Worm (Caenorhabditis elegans) whole organism, L3 larva: ENCODE results near the gene srt-31.

Source experiments
- R02D3.7 ChIP-seq: fragments of 150-350 bp; optimal IDR thresholded peaks from 2 replicates; lab custom pipeline; 2014; ENCODE audit warnings: missing biosample characterization, missing genetic modification characterization
- ZK546.5 ChIP-seq: sonication (generic microtip); optimal IDR thresholded peaks from 2 replicates; lab custom pipeline; 2017; ENCODE audit warnings: missing biosample characterization, missing genetic modification characterization
- aly-2 ChIP-seq: fragments of 150-350 bp; optimal IDR thresholded peaks from 2 replicates; lab custom pipeline; 2014; ENCODE audit warnings: missing biosample characterization, missing genetic modification characterization
- ceh-16 ChIP-seq: sonication (generic microtip); optimal IDR thresholded peaks from 2 replicates; lab custom pipeline; 2017; ENCODE audit warnings: missing biosample characterization, missing genetic modification characterization
- ceh-28 ChIP-seq: fragments of 150-350 bp; optimal IDR thresholded peaks from 2 replicates; lab custom pipeline; 2014; ENCODE audit warnings: missing biosample characterization, missing genetic modification reagents, missing genetic modification characterization
- egl-27 ChIP-seq: sonication (generic microtip); optimal IDR thresholded peaks from 4 replicates; lab custom pipeline; 2017; ENCODE audit warnings: missing biosample characterization, missing genetic modification reagents, missing genetic modification characterization
- egl-5 ChIP-seq: fragments of 150-350 bp; optimal IDR thresholded peaks from 2 replicates; lab custom pipeline; 2017; ENCODE audit warnings: missing biosample characterization, missing genetic modification reagents, missing genetic modification characterization, inconsistent platforms
- elt-1 ChIP-seq: fragments of 150-350 bp; optimal IDR thresholded peaks from 2 replicates; lab custom pipeline; 2014; ENCODE audit warnings: missing biosample characterization, missing genetic modification characterization
- elt-2 ChIP-seq: sonication (generic microtip); optimal IDR thresholded peaks from 2 replicates; lab custom pipeline; 2016; ENCODE audit warnings: missing genetic modification reagents, mild to moderate bottlenecking, missing genetic modification characterization, missing compliant biosample characterization
- fkh-10 ChIP-seq: sonication (generic microtip); optimal IDR thresholded peaks from 2 replicates; lab custom pipeline; 2017; ENCODE audit warnings: missing biosample characterization, missing genetic modification reagents, missing genetic modification characterization
- fkh-2 ChIP-seq: fragments of 150-350 bp; optimal IDR thresholded peaks from 2 replicates; lab custom pipeline; 2014; ENCODE audit warnings: missing biosample characterization, missing genetic modification reagents, missing genetic modification characterization
- fos-1 ChIP-seq: fragments of 150-350 bp; optimal IDR thresholded peaks from 2 replicates; lab custom pipeline; 2014; ENCODE audit warnings: missing biosample characterization, missing genetic modification characterization
- hmg-11 ChIP-seq: sonication (generic microtip); optimal IDR thresholded peaks from 2 replicates; lab custom pipeline; 2016; ENCODE audit warnings: missing genetic modification characterization, missing compliant biosample characterization
- jun-1 ChIP-seq: fragments of 150-350 bp; optimal IDR thresholded peaks from 2 replicates; lab custom pipeline; 2014; ENCODE audit warnings: missing biosample characterization, missing genetic modification reagents, missing genetic modification characterization
- lin-15B ChIP-seq: fragments of 150-350 bp; optimal IDR thresholded peaks from 2 replicates; lab custom pipeline; 2014; ENCODE audit warnings: missing biosample characterization, missing genetic modification characterization
- lin-39 ChIP-seq: fragments of 150-350 bp; optimal IDR thresholded peaks from 2 replicates; lab custom pipeline; 2018; ENCODE audit warnings: missing biosample characterization, missing genetic modification reagents, missing genetic modification characterization
- lsy-12 ChIP-seq: sonication (generic microtip); optimal IDR thresholded peaks from 2 replicates; lab custom pipeline; 2016; ENCODE audit warnings: mild to moderate bottlenecking, missing genetic modification characterization, missing compliant biosample characterization
- mdl-1 ChIP-seq: fragments of 150-350 bp; optimal IDR thresholded peaks from 2 replicates; lab custom pipeline; 2014; ENCODE audit warnings: missing biosample characterization, missing genetic modification characterization
- mml-1 ChIP-seq: fragments of 150-350 bp; sonication (generic microtip); optimal IDR thresholded peaks from 3 replicates; lab custom pipeline; 2014; ENCODE audit warnings: missing biosample characterization, missing genetic modification characterization
- nhr-11 ChIP-seq: fragments of 150-350 bp; optimal IDR thresholded peaks from 2 replicates; lab custom pipeline; 2014; ENCODE audit warnings: missing biosample characterization, missing genetic modification characterization
- nhr-12 ChIP-seq: fragments of 150-350 bp; optimal IDR thresholded peaks from 2 replicates; lab custom pipeline; 2014; ENCODE audit warnings: missing biosample characterization, missing genetic modification characterization
- nhr-23 ChIP-seq: fragments of 150-350 bp; optimal IDR thresholded peaks from 2 replicates; lab custom pipeline; 2014; ENCODE audit warnings: missing biosample characterization, missing genetic modification reagents, missing genetic modification characterization
- nhr-25 ChIP-seq: sonication (generic microtip); optimal IDR thresholded peaks from 2 replicates; lab custom pipeline; 2017; ENCODE audit warnings: missing biosample characterization, missing genetic modification characterization
- nhr-28 ChIP-seq: fragments of 150-350 bp; optimal IDR thresholded peaks from 2 replicates; lab custom pipeline; 2014; ENCODE audit warnings: missing biosample characterization, missing genetic modification characterization
- nhr-67 ChIP-seq: fragments of 150-350 bp; optimal IDR thresholded peaks from 2 replicates; lab custom pipeline; 2014; ENCODE audit warnings: missing biosample characterization, missing genetic modification characterization
- nhr-76 ChIP-seq: fragments of 150-350 bp; sonication (generic microtip); optimal IDR thresholded peaks from 5 replicates; lab custom pipeline; 2014; ENCODE audit warnings: missing biosample characterization, missing genetic modification characterization
- nhr-77 ChIP-seq: fragments of 150-350 bp; optimal IDR thresholded peaks from 2 replicates; lab custom pipeline; 2014; ENCODE audit warnings: missing biosample characterization, missing genetic modification characterization
- pha-4 ChIP-seq: fragments of 150-350 bp; optimal IDR thresholded peaks from 2 replicates; lab custom pipeline; 2014; ENCODE audit warnings: missing biosample characterization, missing genetic modification reagents, missing genetic modification characterization
- pqm-1 ChIP-seq: fragments of 150-350 bp; optimal IDR thresholded peaks from 2 replicates; lab custom pipeline; 2017; ENCODE audit warnings: missing biosample characterization, missing genetic modification characterization, inconsistent platforms
- sea-2 ChIP-seq: fragments of 150-350 bp; sonication (generic microtip); optimal IDR thresholded peaks from 4 replicates; lab custom pipeline; 2014; ENCODE audit warnings: missing biosample characterization, missing genetic modification reagents, missing genetic modification characterization
- skn-1 ChIP-seq: fragments of 150-350 bp; optimal IDR thresholded peaks from 2 replicates; lab custom pipeline; 2014; ENCODE audit warnings: missing biosample characterization, missing genetic modification characterization
- snpc-4 ChIP-seq: fragments of 150-350 bp; optimal IDR thresholded peaks from 2 replicates; lab custom pipeline; 2014; ENCODE audit warnings: missing biosample characterization, missing genetic modification characterization
- zag-1 ChIP-seq: fragments of 150-350 bp; optimal IDR thresholded peaks from 2 replicates; lab custom pipeline; 2014; ENCODE audit warnings: missing biosample characterization, missing genetic modification characterization
- ztf-11 ChIP-seq: fragments of 150-350 bp; optimal IDR thresholded peaks from 2 replicates; lab custom pipeline; 2014; ENCODE audit warnings: missing biosample characterization, missing genetic modification characterization
- ztf-4 ChIP-seq: fragments of 150-350 bp; optimal IDR thresholded peaks from 2 replicates; lab custom pipeline; 2014; ENCODE audit warnings: missing biosample characterization, missing genetic modification characterization

Gene srt-31

ce11 chrV:459464-459863 is 13.2 kb upstream of the srt-31 start, which contains the start of gene nhr-203:
Gene nhr-203, plus strand, starts transcription at chrV:459795.
- no peak for TF ChIP-seq nhr-12 (tag; lab: Kevin White, UChicago)
- no peak for TF ChIP-seq nhr-23 (tag; lab: Kevin White, UChicago)
- no peak for TF ChIP-seq nhr-11 (tag; lab: Kevin White, UChicago)
- TF ChIP-seq ztf-4 (tag; lab: Kevin White, UChicago): no peak
- TF ChIP-seq nhr-77 (tag; lab: Kevin White, UChicago): no peak
- TF ChIP-seq elt-1 (tag; lab: Kevin White, UChicago): no peak
- no peak for TF ChIP-seq jun-1 (tag; lab: Kevin White, UChicago)
- no peak for TF ChIP-seq aly-2 (tag; lab: Kevin White, UChicago)
- no peak for TF ChIP-seq sea-2 (GFP tag; lab: Kevin White, UChicago)
- TF ChIP-seq ceh-28 (tag; lab: Kevin White, UChicago): no peak
- no peak for TF ChIP-seq nhr-28
- no peak for TF ChIP-seq ZK546.5 (tag; lab: Kevin White, UChicago)
- TF ChIP-seq egl-27 (tag; lab: Kevin White, UChicago): no peak
- TF ChIP-seq zag-1 (tag; lab: Kevin White, UChicago): no peak
- TF ChIP-seq fkh-10 (GFP tag; lab: Kevin White, UChicago): no peak
- TF ChIP-seq R02D3.7: no peak
- TF ChIP-seq mml-1 (tag; lab: Kevin White, UChicago): no peak
- no peak for TF ChIP-seq mdl-1 (tag; lab: Kevin White, UChicago)
- TF ChIP-seq fkh-2: no peak
- peak; percentile 91 for TF ChIP-seq elt-2 (tag; lab: Kevin White, UChicago)
- TF ChIP-seq lsy-12: no peak
- TF ChIP-seq skn-1: peak; percentile 5
- TF ChIP-seq pha-4 (tag; lab: Kevin White, UChicago): peak; percentile 28
- no peak for TF ChIP-seq fos-1
- peak; percentile 97 for TF ChIP-seq pqm-1
- no peak for TF ChIP-seq hmg-11 (tag; lab: Kevin White, UChicago)
- TF ChIP-seq lin-15B (tag; lab: Kevin White, UChicago): no peak
- TF ChIP-seq ceh-16 (tag; lab: Kevin White, UChicago): no peak
- TF ChIP-seq nhr-25 (tag; lab: Kevin White, UChicago): no peak

ce11 chrV:462263-462662 is 10.4 kb upstream of the srt-31 start, which contains the start of gene nhr-202:
Gene nhr-202, plus strand, starts transcription at chrV:462588.
- TF ChIP-seq nhr-23 (tag; lab: Kevin White, UChicago): peak; percentile 38
- TF ChIP-seq elt-2 (tag; lab: Kevin White, UChicago): peak; percentile 72
- peak; percentile 62 for TF ChIP-seq pqm-1
- TF ChIP-seq ceh-16 (tag; lab: Kevin White, UChicago): no peak
- peak; percentile 33 for TF ChIP-seq pha-4 (tag; lab: Kevin White, UChicago)

ce11 chrV:464800-465199 is 7.9 kb upstream of the srt-31 start, which contains the start of gene nhr-201:
Gene nhr-201, plus strand, starts transcription at chrV:464828.
- no peak for TF ChIP-seq ZK546.5 (tag; lab: Kevin White, UChicago)
- no peak for TF ChIP-seq snpc-4 (tag; lab: Kevin White, UChicago)
- no peak for TF ChIP-seq nhr-23 (tag; lab: Kevin White, UChicago)
- no peak for TF ChIP-seq nhr-67
- peak; percentile 59 for TF ChIP-seq pqm-1
- TF ChIP-seq jun-1 (tag; lab: Kevin White, UChicago): no peak
- TF ChIP-seq egl-5 (tag; lab: Kevin White, UChicago): no peak
- TF ChIP-seq lin-39 (tag; lab: Kevin White, UChicago): no peak
- no peak for TF ChIP-seq ceh-28 (tag; lab: Kevin White, UChicago)
- no peak for TF ChIP-seq elt-1 (tag; lab: Kevin White, UChicago)
- TF ChIP-seq pha-4 (tag; lab: Kevin White, UChicago): peak; percentile 65
- TF ChIP-seq skn-1: no peak
- TF ChIP-seq ztf-11 (tag; lab: Kevin White, UChicago): no peak
- peak; percentile 44 for TF ChIP-seq elt-2 (tag; lab: Kevin White, UChicago)
- TF ChIP-seq aly-2 (tag; lab: Kevin White, UChicago): no peak
- TF ChIP-seq nhr-76 (tag; lab: Kevin White, UChicago): no peak

ce11 chrV:465355-465754 is 7.3 kb upstream of the srt-31 start:
- TF ChIP-seq fkh-2: no peak
- peak; percentile 33 for TF ChIP-seq nhr-23 (tag; lab: Kevin White, UChicago)
- TF ChIP-seq nhr-25 (tag; lab: Kevin White, UChicago): peak; percentile 42
